Worm (Caenorhabditis elegans): ENCODE measurements around the gene F22E12.1.

- no peak for TF ChIP-seq unc-120 (tag; optimal IDR thresholded peaks at IDR 0.05; ENCODE audit: poor library complexity, severe bottlenecking)
- no peak for TF ChIP-seq nhr-12 (tag; optimal IDR thresholded peaks at IDR 0.05)
- no peak for TF ChIP-seq snpc-4 (tag; optimal IDR thresholded peaks at IDR 0.05)
- no peak for TF ChIP-seq unc-62 (GFP tag; optimal IDR thresholded peaks at IDR 0.05)
- TF ChIP-seq mls-2 (tag; optimal IDR thresholded peaks at IDR 0.05): no peak
- TF ChIP-seq nhr-237 (tag; optimal IDR thresholded peaks at IDR 0.05): no peak
- TF ChIP-seq mep-1 (tag; optimal IDR thresholded peaks at IDR 0.05): no peak
These were observed 19.8 kb upstream of the F22E12.1 start for ce11 chrV:10476864-10477443.
